Worm (Caenorhabditis elegans) whole organism, early embryonic: ENCODE data around the gene F16G10.5.

Source experiments
- F13C5.2 ChIP-seq: sonication (generic microtip); optimal IDR thresholded peaks from 2 replicates; lab custom pipeline; 2017; ENCODE audit warnings: mild to moderate bottlenecking, missing genetic modification characterization, inconsistent platforms, missing compliant biosample characterization
- aly-1 ChIP-seq: sonication (generic microtip); optimal IDR thresholded peaks from 2 replicates; lab custom pipeline; 2016; ENCODE audit warnings: missing genetic modification characterization, missing compliant biosample characterization
- ama-1 ChIP-seq: fragments of 150-350 bp; optimal IDR thresholded peaks from 2 replicates; lab custom pipeline; 2014
- ets-7 ChIP-seq: sonication (generic microtip); optimal IDR thresholded peaks from 2 replicates; lab custom pipeline; 2016; ENCODE audit warnings: missing genotype, missing genetic modification characterization, missing compliant biosample characterization
- flt-1 ChIP-seq: fragments of 200-800 bp; sonication (Bioruptor generic); IDR thresholded peaks from 2 replicates; pipeline ENCODE4 v1.3.6; 2022; ENCODE audit warnings: missing genetic modification characterization, missing compliant biosample characterization
- hmbx-1 ChIP-seq: sonication (generic microtip); optimal IDR thresholded peaks from 2 replicates; lab custom pipeline; 2016; ENCODE audit warnings: mild to moderate bottlenecking, missing genetic modification characterization, missing compliant biosample characterization

DNA sequence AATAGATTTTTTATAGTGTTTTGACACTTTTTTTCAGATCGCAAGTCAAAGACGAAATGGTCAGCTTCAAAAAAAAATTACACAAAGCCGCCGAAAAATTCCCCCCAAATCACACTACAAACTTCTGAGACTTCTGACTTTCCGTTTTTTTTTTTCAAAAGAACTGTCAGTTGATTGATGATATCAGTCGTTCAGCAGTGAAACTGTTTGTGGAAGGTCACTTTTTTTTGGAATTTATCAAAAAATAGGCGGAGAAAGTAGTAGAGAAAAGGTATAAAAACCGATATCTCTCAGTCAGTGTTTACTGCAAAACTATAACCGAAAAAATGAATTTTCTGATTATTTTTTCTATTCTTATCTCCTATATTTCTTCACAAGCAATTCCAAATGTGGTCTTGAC is 14.1 kb upstream of the F16G10.5 start, which contains the start of gene F43C11.3:
- TF ChIP-seq ets-7 (tag; lab: Kevin White, UChicago) (no peak), ama-1 (lab: Kevin White, UChicago) (no peak), aly-1 (tag; lab: Kevin White, UChicago) (no peak), flt-1 (no peak), F13C5.2 (no peak), hmbx-1 (no peak)
